Worm (Caenorhabditis elegans): ENCODE data around the gene rad-51.

- TF ChIP-seq nhr-11 (tag; optimal IDR thresholded peaks at IDR 0.05) = no peak
- no peak for TF ChIP-seq Y5F2A.4 (GFP tag; optimal IDR thresholded peaks at IDR 0.05)
- no peak for TF ChIP-seq ztf-7 (tag; optimal IDR thresholded peaks at IDR 0.05)
- no peak for TF ChIP-seq fos-1 (tag; optimal IDR thresholded peaks at IDR 0.05)
- no peak for TF ChIP-seq nhr-6 (tag; optimal IDR thresholded peaks at IDR 0.05)
- TF ChIP-seq dpl-1 (GFP tag; optimal IDR thresholded peaks at IDR 0.05) = no peak
- no peak for TF ChIP-seq daf-12 (tag; optimal IDR thresholded peaks at IDR 0.05)
- no peak for TF ChIP-seq nhr-76 (tag; optimal IDR thresholded peaks at IDR 0.05)
These were observed 4.5 kb upstream of the rad-51 start for ce11 chrIV:10288575-10288974.

Data from whole organism, L4 larva.